Fruit fly (Drosophila melanogaster): ENCODE results near the gene Mlc1.

The Mlc1 gene

DNA sequence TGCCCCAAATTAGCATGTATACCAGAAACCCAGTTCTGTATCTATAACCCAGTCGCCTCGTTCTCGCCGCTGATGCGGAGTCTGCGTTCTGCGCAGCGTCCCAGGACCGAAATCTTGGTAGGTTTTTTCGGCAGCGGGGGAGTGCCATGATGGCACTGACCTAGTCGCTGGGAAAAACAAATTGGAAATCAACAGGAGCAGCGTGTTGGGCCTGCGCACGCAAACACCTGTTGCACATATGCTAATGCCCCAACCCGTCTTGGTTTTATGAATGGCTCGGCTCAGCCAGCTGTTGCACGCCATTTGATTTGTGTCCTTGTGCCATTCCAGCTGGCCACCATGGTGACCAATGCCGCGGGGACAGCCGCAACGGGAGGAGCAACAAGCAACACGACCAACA is 2.9 kb upstream of the Mlc1 start:
- TF ChIP-seq br (GFP tag; optimal IDR thresholded peaks at IDR 0.05) (no peak), Sp1 (GFP tag; optimal IDR thresholded peaks at IDR 0.05) (no peak)

DNA sequence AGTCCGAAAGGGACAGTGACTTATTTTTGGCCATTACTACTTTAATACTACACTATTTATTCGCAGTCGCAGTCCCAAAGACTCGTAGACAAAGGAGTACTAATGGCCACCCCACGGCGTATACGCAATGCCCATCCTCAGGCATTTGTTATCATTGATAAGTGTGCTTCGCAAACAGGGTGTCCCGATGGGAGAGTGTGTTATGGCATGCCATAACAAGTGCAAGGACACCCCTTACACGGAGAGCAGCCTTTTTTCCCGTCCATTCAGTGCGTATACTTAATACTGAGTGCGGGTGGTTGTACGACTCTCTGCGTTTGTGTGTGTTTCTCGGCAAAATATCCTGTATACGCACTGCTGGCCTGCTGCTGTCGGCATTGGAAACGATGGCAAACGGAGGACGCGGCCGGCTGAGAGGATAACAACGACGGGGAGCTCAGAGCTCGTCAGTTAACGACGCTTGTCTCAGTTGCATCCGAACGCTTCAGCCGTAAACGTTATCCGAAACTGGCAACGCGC is 2.1 kb upstream of the Mlc1 start, which contains the start of gene unc80:
unc80 (plus strand) TSS at position 469 of the 519 bp plus-strand sequence.
- TF ChIP-seq dsf (GFP tag; optimal IDR thresholded peaks at IDR 0.05; ENCODE audit: borderline replicate concordance) (no peak), OdsH (GFP tag; optimal IDR thresholded peaks at IDR 0.05) (no peak), Hr78 (GFP tag; optimal IDR thresholded peaks at IDR 0.05) (no peak), Myc (optimal IDR thresholded peaks at IDR 0.05) (no peak), brk (GFP tag; optimal IDR thresholded peaks at IDR 0.05) (no peak), rgr (GFP tag; optimal IDR thresholded peaks at IDR 0.05) (no peak), usp (GFP tag; optimal IDR thresholded peaks at IDR 0.05) (no peak), tai (GFP tag; optimal IDR thresholded peaks at IDR 0.05) (no peak), pan (optimal IDR thresholded peaks at IDR 0.05) (no peak), fru (GFP tag; optimal IDR thresholded peaks at IDR 0.05) (no peak), dl (GFP tag; optimal IDR thresholded peaks at IDR 0.05; ENCODE audit: insufficient read depth in 1 of 2, partially characterized antibody in 2 of 2) (no peak), Hnf4 (GFP tag; optimal IDR thresholded peaks at IDR 0.05) (no peak), sage (GFP tag; optimal IDR thresholded peaks at IDR 0.05) (no peak), CG32264 (GFP tag; optimal IDR thresholded peaks at IDR 0.05) (no peak), CrebA (GFP tag; optimal IDR thresholded peaks at IDR 0.05; ENCODE audit: borderline replicate concordance) (no peak), sv (GFP tag; optimal IDR thresholded peaks at IDR 0.05) (no peak), br (GFP tag; optimal IDR thresholded peaks at IDR 0.05) (no peak), N (GFP tag; optimal IDR thresholded peaks at IDR 0.05) (no peak), h (GFP tag; optimal IDR thresholded peaks at IDR 0.05) (no peak), CG9705 (GFP tag; optimal IDR thresholded peaks at IDR 0.05) (no peak)

DNA sequence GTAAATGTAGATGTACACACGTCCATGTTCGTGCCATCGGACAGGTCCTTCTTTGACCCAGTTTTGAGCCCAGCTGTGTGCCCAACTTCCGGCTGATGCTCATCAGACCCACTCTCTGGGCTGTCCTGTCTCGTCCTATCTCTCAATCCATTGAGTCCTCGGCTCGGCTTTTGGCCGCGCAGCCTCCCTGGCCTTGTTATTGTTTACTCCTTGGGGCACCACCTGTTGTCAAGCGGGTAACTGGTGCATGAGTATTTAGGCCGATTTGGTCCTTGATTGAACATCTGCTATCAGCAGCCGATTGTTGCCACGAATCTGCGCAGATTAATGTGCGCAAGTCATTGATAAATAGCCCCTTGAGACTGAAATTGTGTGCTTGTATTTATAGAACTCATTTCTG is 1.4 kb upstream of the Mlc1 start:
- TF ChIP-seq CG9705 (GFP tag; optimal IDR thresholded peaks at IDR 0.05) (no peak), psq (GFP tag; optimal IDR thresholded peaks at IDR 0.05) (no peak), Vsx2 (GFP tag; optimal IDR thresholded peaks at IDR 0.05; ENCODE audit: partially characterized antibody) (no peak), jim (GFP tag; optimal IDR thresholded peaks at IDR 0.05) (no peak), sv (GFP tag; optimal IDR thresholded peaks at IDR 0.05) (no peak), tai (GFP tag; optimal IDR thresholded peaks at IDR 0.05) (no peak), woc (GFP tag; optimal IDR thresholded peaks at IDR 0.05) (no peak)

- TF ChIP-seq Myc (optimal IDR thresholded peaks at IDR 0.05) (peak; percentile 23), Vsx2 (GFP tag; optimal IDR thresholded peaks at IDR 0.05; ENCODE audit: partially characterized antibody) (no peak)
Observed at dm6 chr3R:27656686-27657535, 3.1 kb downstream of the Mlc1 start, which contains the start of gene tau. Gene tau, minus strand, starts transcription at chr3R:27656996.

- no peak for TF ChIP-seq sage (GFP tag; optimal IDR thresholded peaks at IDR 0.05)
- no peak for TF ChIP-seq dsf (GFP tag; optimal IDR thresholded peaks at IDR 0.05; ENCODE audit: borderline replicate concordance)
- no peak for TF ChIP-seq CG32264 (GFP tag; optimal IDR thresholded peaks at IDR 0.05)
- no peak for TF ChIP-seq dl (GFP tag; optimal IDR thresholded peaks at IDR 0.05; ENCODE audit: insufficient read depth in 1 of 2, partially characterized antibody in 2 of 2)
- no peak for TF ChIP-seq usp (GFP tag; optimal IDR thresholded peaks at IDR 0.05)
Observed at dm6 chr3R:27655109-27655508, 4.9 kb downstream of the Mlc1 start.

dm6 chr3R:27652156-27652810 is 7.7 kb downstream of the Mlc1 start, which contains the start of gene RpS10a:
Gene RpS10a, plus strand, starts transcription at chr3R:27652760.
- no peak for TF ChIP-seq sv (GFP tag; optimal IDR thresholded peaks at IDR 0.05)

All from whole organism, wandering third instar larva.